Worm (Caenorhabditis elegans) whole organism, L1 larva: ENCODE data around the gene smcl-1.

Experiments
- alr-1 ChIP-seq: fragments of 200-800 bp; sonication (Bioruptor generic); optimal IDR thresholded peaks from 2 replicates; lab custom pipeline; 2018; ENCODE audit warnings: borderline replicate concordance, mild to moderate bottlenecking, missing genetic modification characterization, missing compliant biosample characterization
- ceh-90 ChIP-seq: sonication (generic microtip); optimal IDR thresholded peaks from 2 replicates; lab custom pipeline; 2016; ENCODE audit warnings: missing genetic modification characterization, missing compliant biosample characterization
- ces-1 ChIP-seq: fragments of 150-350 bp; optimal IDR thresholded peaks from 2 replicates; lab custom pipeline; 2014; ENCODE audit warnings: missing biosample characterization, missing genetic modification reagents, missing genetic modification characterization
- dpl-1 ChIP-seq, 3 experiments: fragments of 150-350 bp in 2 of 3; sonication (generic microtip) in 1 of 3; optimal IDR thresholded peaks; 2 replicates each; lab custom pipeline; 2014 to 2017; ENCODE audit warnings: missing biosample characterization in 3 of 3, missing genetic modification characterization in 3 of 3, missing genetic modification reagents in 3 of 3
- dsc-1 ChIP-seq: sonication (generic microtip); optimal IDR thresholded peaks from 2 replicates; lab custom pipeline; 2016; ENCODE audit warnings: mild to moderate bottlenecking, missing genetic modification characterization, missing compliant biosample characterization
- efl-3 ChIP-seq: fragments of 200-800 bp; sonication (Bioruptor generic); optimal IDR thresholded peaks from 2 replicates; lab custom pipeline; 2018; ENCODE audit warnings: mild to moderate bottlenecking, missing genetic modification characterization, missing compliant biosample characterization
- egl-13 ChIP-seq: sonication (generic microtip); optimal IDR thresholded peaks from 2 replicates; lab custom pipeline; 2016; ENCODE audit warnings: missing genotype, missing genetic modification reagents, missing genetic modification characterization, missing compliant biosample characterization
- elt-2 ChIP-seq: sonication (generic microtip); optimal IDR thresholded peaks from 2 replicates; lab custom pipeline; 2016; ENCODE audit warnings: missing genetic modification characterization, mild to moderate bottlenecking, inconsistent platforms, missing compliant biosample characterization, missing genetic modification reagents
- ets-5 ChIP-seq: fragments of 200-800 bp; sonication (Bioruptor generic); IDR thresholded peaks from 2 replicates; pipeline ENCODE4 v1.3.6; 2022; ENCODE audit warnings: missing genetic modification characterization, missing compliant biosample characterization
- fkh-10 ChIP-seq: sonication (generic microtip); optimal IDR thresholded peaks from 2 replicates; lab custom pipeline; 2017; ENCODE audit warnings: missing biosample characterization, missing genetic modification reagents, missing genetic modification characterization
- grh-1 ChIP-seq: fragments of 200-800 bp; sonication (Bioruptor generic); IDR thresholded peaks from 2 replicates; pipeline ENCODE4 v1.3.6; 2022; ENCODE audit warnings: missing genetic modification reagents, missing genetic modification characterization, missing compliant biosample characterization
- hlh-4 ChIP-seq: sonication (generic microtip); optimal IDR thresholded peaks from 2 replicates; lab custom pipeline; 2016; ENCODE audit warnings: mild to moderate bottlenecking, missing genetic modification characterization, missing compliant biosample characterization
- hpl-2 ChIP-seq: fragments of 150-350 bp; optimal IDR thresholded peaks from 2 replicates; lab custom pipeline; 2014; ENCODE audit warnings: missing biosample characterization, missing genetic modification reagents, missing genetic modification characterization
- lin-14 ChIP-seq: fragments of 200-800 bp; sonication (Bioruptor generic); optimal IDR thresholded peaks from 2 replicates; lab custom pipeline; 2018; ENCODE audit warnings: mild to moderate bottlenecking, missing genetic modification characterization, moderate library complexity, missing compliant biosample characterization
- lin-15B ChIP-seq: fragments of 150-350 bp; sonication (generic microtip); optimal IDR thresholded peaks from 3 replicates; lab custom pipeline; 2014; ENCODE audit warnings: missing biosample characterization, missing genetic modification characterization
- lin-35 ChIP-seq, 2 experiments: fragments of 150-350 bp; optimal IDR thresholded peaks; 2 replicates each; lab custom pipeline; 2014; ENCODE audit warnings: missing biosample characterization in 2 of 2, missing genetic modification characterization in 2 of 2, missing genetic modification reagents in 2 of 2
- lir-3 ChIP-seq: sonication (generic microtip); optimal IDR thresholded peaks from 2 replicates; lab custom pipeline; 2016; ENCODE audit warnings: mild to moderate bottlenecking, missing genetic modification characterization, moderate library complexity, missing compliant biosample characterization; ENCODE audit not compliant: poor library complexity
- lsy-2 ChIP-seq, 2 experiments: fragments of 150-350 bp; optimal IDR thresholded peaks; 2 replicates each; lab custom pipeline; 2014; ENCODE audit warnings: missing biosample characterization in 2 of 2, missing genetic modification characterization in 2 of 2
- mep-1 ChIP-seq: fragments of 150-350 bp; optimal IDR thresholded peaks from 2 replicates; lab custom pipeline; 2014; ENCODE audit warnings: missing biosample characterization, missing genetic modification characterization
- nhr-11 ChIP-seq: fragments of 150-350 bp; optimal IDR thresholded peaks from 2 replicates; lab custom pipeline; 2014; ENCODE audit warnings: missing biosample characterization, missing genetic modification characterization
- nhr-19 ChIP-seq: fragments of 200-800 bp; sonication (Bioruptor generic); conservative IDR thresholded peaks from 2 replicates; pipeline ENCODE4 v1.3.6; 2022; ENCODE audit warnings: missing genetic modification characterization, missing compliant biosample characterization
- nhr-20 ChIP-seq: sonication (generic microtip); optimal IDR thresholded peaks from 2 replicates; lab custom pipeline; 2016; ENCODE audit warnings: mild to moderate bottlenecking, missing genetic modification characterization, missing compliant biosample characterization
- nhr-47 ChIP-seq: sonication (generic microtip); optimal IDR thresholded peaks from 2 replicates; lab custom pipeline; 2016; ENCODE audit warnings: mild to moderate bottlenecking, missing genetic modification characterization, moderate library complexity, missing compliant biosample characterization
- nhr-71 ChIP-seq: sonication (generic microtip); optimal IDR thresholded peaks from 2 replicates; lab custom pipeline; 2016; ENCODE audit warnings: mild to moderate bottlenecking, missing genetic modification characterization, moderate library complexity, missing compliant biosample characterization
- nhr-76 ChIP-seq: sonication (generic microtip); optimal IDR thresholded peaks from 2 replicates; lab custom pipeline; 2017; ENCODE audit warnings: missing biosample characterization, missing genetic modification characterization
- nhr-85 ChIP-seq: sonication (generic microtip); peaks from one replicate; lab custom pipeline; 2016; ENCODE audit warnings: missing genetic modification characterization, inconsistent platforms, missing compliant biosample characterization
- nhr-90 ChIP-seq: sonication (generic microtip); optimal IDR thresholded peaks from 2 replicates; lab custom pipeline; 2016; ENCODE audit warnings: mild to moderate bottlenecking, missing genetic modification characterization, missing compliant biosample characterization; ENCODE audit not compliant: poor library complexity
- pax-3 ChIP-seq: fragments of 200-800 bp; sonication (Bioruptor generic); optimal IDR thresholded peaks from 2 replicates; lab custom pipeline; 2018; ENCODE audit warnings: mild to moderate bottlenecking, missing genetic modification characterization, moderate library complexity, missing compliant biosample characterization
- pqm-1 ChIP-seq: sonication (generic microtip); optimal IDR thresholded peaks from 3 replicates; lab custom pipeline; 2017; ENCODE audit warnings: missing biosample characterization, missing genetic modification characterization
- skn-1 ChIP-seq: fragments of 150-350 bp; optimal IDR thresholded peaks from 2 replicates; lab custom pipeline; 2014; ENCODE audit warnings: missing biosample characterization, missing genetic modification characterization
- snpc-4 ChIP-seq: fragments of 150-350 bp; optimal IDR thresholded peaks from 2 replicates; lab custom pipeline; 2014; ENCODE audit warnings: missing biosample characterization, missing genetic modification characterization
- snu-23 ChIP-seq: sonication (generic microtip); optimal IDR thresholded peaks from 2 replicates; lab custom pipeline; 2016; ENCODE audit warnings: missing genetic modification characterization, missing compliant biosample characterization
- sox-4 ChIP-seq: sonication (generic microtip); optimal IDR thresholded peaks from 2 replicates; lab custom pipeline; 2016; ENCODE audit warnings: missing genetic modification characterization, missing compliant biosample characterization
- sup-37 ChIP-seq: fragments of 200-800 bp; sonication (Bioruptor generic); optimal IDR thresholded peaks from 2 replicates; lab custom pipeline; 2018; ENCODE audit warnings: mild to moderate bottlenecking, missing genetic modification characterization, missing compliant biosample characterization
- swsn-7 ChIP-seq: sonication (generic microtip); optimal IDR thresholded peaks from 2 replicates; lab custom pipeline; 2016; ENCODE audit warnings: missing genetic modification characterization, missing compliant biosample characterization
- unc-30 ChIP-seq: sonication (generic microtip); optimal IDR thresholded peaks from 2 replicates; lab custom pipeline; 2017; ENCODE audit warnings: missing biosample characterization, missing genetic modification characterization
- vab-15 ChIP-seq: sonication (generic microtip); optimal IDR thresholded peaks from 2 replicates; lab custom pipeline; 2017; ENCODE audit warnings: missing genotype, mild to moderate bottlenecking, missing genetic modification characterization, missing compliant biosample characterization
- zag-1 ChIP-seq: fragments of 150-350 bp; optimal IDR thresholded peaks from 2 replicates; lab custom pipeline; 2014; ENCODE audit warnings: missing biosample characterization, missing genetic modification characterization
- ztf-4 ChIP-seq: fragments of 150-350 bp; optimal IDR thresholded peaks from 2 replicates; lab custom pipeline; 2014; ENCODE audit warnings: missing biosample characterization, missing genetic modification characterization

smcl-1 gene

DNA sequence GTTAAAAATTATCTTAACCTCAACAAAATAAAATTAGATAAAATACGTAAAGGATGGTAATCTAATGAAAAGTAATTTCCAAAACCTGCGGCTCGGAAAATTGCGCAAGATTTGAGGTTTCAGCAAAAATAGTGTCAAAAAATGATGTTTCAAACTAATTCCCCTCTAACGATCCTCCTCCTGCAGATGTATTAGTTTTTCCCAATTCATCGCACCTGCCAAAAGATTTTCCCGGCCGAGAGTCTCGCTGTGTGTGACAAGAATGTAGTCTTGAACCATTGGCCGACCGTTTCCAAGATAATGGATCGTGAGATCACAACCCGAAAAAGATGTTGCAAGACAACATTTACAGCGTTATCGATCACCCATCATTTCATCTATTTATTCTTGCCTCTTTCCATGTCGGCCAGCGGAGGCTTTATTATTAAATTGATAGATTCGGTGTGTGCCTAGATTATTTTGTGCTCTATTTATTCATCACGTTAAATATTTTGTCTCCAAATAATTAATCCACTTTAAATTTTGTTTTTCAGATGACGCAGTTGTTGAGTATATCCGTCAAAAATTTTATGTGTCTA is 3.2 kb upstream of the smcl-1 start, which contains the start of the genes C44C10.10 and C44C10.5:
Gene C44C10.10, plus strand, starts transcription at position 301 of the 578 bp plus-strand sequence.
Gene C44C10.5, plus strand, starts transcription at position 528 of the 578 bp plus-strand sequence.
- TF ChIP-seq nhr-11 (tag; lab: Kevin White, UChicago): no peak
- no peak for TF ChIP-seq nhr-20 (tag; lab: Kevin White, UChicago)
- TF ChIP-seq hlh-4 (tag; lab: Kevin White, UChicago): no peak

DNA sequence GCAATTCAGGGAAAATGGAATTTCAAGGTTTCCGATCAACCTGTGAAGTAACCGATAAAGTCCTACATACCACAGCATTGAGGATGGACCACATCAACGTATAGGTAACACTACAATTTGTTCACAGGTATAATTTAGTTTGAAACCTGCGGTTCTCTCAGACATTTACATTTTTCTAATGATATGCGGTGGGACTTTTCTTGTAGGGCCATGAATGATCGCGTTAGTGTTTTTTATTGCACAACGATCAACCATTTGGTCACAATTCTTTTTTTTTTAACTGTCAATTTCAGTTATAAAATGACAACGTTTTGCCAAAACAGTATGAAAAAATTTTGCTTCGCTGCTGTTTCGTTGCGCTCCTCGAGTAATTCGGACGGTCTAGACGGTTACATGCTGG is 3.4 kb downstream of the smcl-1 start, which contains the start of gene C44C10.12:
Gene C44C10.12, plus strand, starts transcription at position 301 of the 400 bp plus-strand sequence.
- TF ChIP-seq zag-1 (tag; lab: Kevin White, UChicago): no peak
- no peak for TF ChIP-seq fkh-10 (GFP tag; lab: Kevin White, UChicago)
- no peak for TF ChIP-seq lir-3 (tag; lab: Kevin White, UChicago)
- TF ChIP-seq sox-4 (tag; lab: Kevin White, UChicago): no peak
- TF ChIP-seq nhr-85: no peak
- no peak for TF ChIP-seq lsy-2 (tag; optimal IDR thresholded peaks at IDR 0.05; lab: Kevin White, UChicago)
- no peak for TF ChIP-seq ztf-4
- TF ChIP-seq lin-15B (tag; lab: Kevin White, UChicago): no peak
- TF ChIP-seq hpl-2 (GFP tag; lab: Kevin White, UChicago): no peak
- TF ChIP-seq nhr-90 (tag; lab: Kevin White, UChicago): no peak
- no peak for TF ChIP-seq alr-1

DNA sequence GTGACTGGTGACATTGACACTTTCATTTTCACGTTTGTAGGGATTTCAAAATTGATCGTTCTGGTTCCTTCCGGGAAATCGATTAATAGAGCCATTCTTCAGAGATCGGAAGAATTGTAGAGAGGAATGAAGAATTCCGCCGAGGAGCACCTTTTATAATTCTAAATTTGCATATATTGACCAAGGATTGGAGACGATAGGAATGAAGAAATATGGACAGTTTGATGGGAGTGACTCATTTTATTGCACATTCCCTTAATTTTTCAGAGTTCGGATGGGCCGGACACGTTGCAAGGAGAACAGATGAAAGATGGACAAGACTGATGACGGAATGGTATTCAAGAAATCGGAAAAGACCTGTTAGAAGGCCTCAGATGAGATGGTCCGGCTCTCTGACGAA is 7.0 kb downstream of the smcl-1 start, which contains the start of gene C44C10.15:
Gene C44C10.15, minus strand, starts transcription at position 101 of the 400 bp plus-strand sequence.
- TF ChIP-seq nhr-90 (tag; lab: Kevin White, UChicago) (no peak), elt-2 (no peak), grh-1 (no peak), snu-23 (no peak), pax-3 (no peak), lin-14 (GFP tag; lab: Kevin White, UChicago) (no peak), nhr-47 (tag; lab: Kevin White, UChicago) (no peak), sox-4 (tag; lab: Kevin White, UChicago) (no peak), egl-13 (tag; lab: Kevin White, UChicago) (no peak), lsy-2 (tag; optimal IDR thresholded peaks at IDR 0.05; lab: Kevin White, UChicago) (no peak), swsn-7 (tag; lab: Kevin White, UChicago) (no peak), ceh-90 (no peak), skn-1 (tag; lab: Kevin White, UChicago) (no peak), ets-5 (no peak), nhr-20 (tag; lab: Kevin White, UChicago) (no peak), dpl-1 (GFP tag; optimal IDR thresholded peaks at IDR 0.05; lab: Kevin White, UChicago) (no peak), nhr-76 (tag; lab: Kevin White, UChicago) (no peak), sup-37 (no peak), lin-35 (GFP tag; optimal IDR thresholded peaks at IDR 0.05; lab: Kevin White, UChicago) (no peak), vab-15 (tag; lab: Kevin White, UChicago) (no peak)
- TF ChIP-seq, all 84 proteins: peak for 0

DNA sequence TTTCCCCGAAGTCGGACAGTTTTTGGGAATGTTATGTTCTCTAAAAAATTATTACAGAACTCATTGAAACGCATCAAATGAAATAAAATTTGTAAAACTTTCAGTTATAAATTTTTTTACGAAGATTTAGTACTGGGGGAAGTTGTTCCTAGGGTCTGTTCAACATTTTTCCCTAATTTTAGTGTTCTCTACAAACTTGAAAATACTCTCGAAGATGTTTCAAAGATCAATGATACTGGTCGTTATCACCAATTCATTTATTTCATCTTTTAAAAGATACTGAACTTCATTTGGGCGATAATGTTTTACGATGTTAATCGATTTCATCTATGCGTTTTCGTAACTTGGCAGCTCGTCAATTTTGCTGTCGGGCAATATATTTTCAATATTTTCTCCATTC is 9.0 kb downstream of the smcl-1 start, which contains the start of gene C44C10.3:
Gene C44C10.3, plus strand, starts transcription at position 301 of the 400 bp plus-strand sequence.
- TF ChIP-seq unc-30 (no peak), egl-13 (tag; lab: Kevin White, UChicago) (no peak), swsn-7 (tag; lab: Kevin White, UChicago) (no peak), nhr-71 (tag; lab: Kevin White, UChicago) (no peak), snpc-4 (tag; lab: Kevin White, UChicago) (no peak), dsc-1 (tag; lab: Kevin White, UChicago) (no peak), efl-3 (GFP tag; lab: Kevin White, UChicago) (no peak), hlh-4 (tag; lab: Kevin White, UChicago) (no peak), ces-1 (no peak), mep-1 (no peak), nhr-19 (GFP tag; lab: Robert Waterston, UW) (no peak), fkh-10 (GFP tag; lab: Kevin White, UChicago) (no peak), lin-14 (GFP tag; lab: Kevin White, UChicago) (no peak), pqm-1 (tag; lab: Kevin White, UChicago) (no peak), dpl-1 (GFP tag; optimal IDR thresholded peaks at IDR 0.05; lab: Kevin White, UChicago) (no peak)
